Worm (Caenorhabditis elegans): ENCODE data around the gene C29F9.12.
A peak's percentile ranks its signal among the peaks of the same experiment; 100 is the strongest.

The C29F9.12 gene

ce11 chrIII:154168-154567, 32.3 kb upstream of the C29F9.12 start (continued):
- TF ChIP-seq ceh-20 (GFP tag; IDR thresholded peaks at IDR 0.05), result peak; percentile 64; the same call in 1 of the 2 replicates
- no peak for TF ChIP-seq lir-3 (tag; optimal IDR thresholded peaks at IDR 0.05)
- peak; percentile 100 for TF ChIP-seq nhr-41 (GFP tag; IDR thresholded peaks at IDR 0.05)
- TF ChIP-seq ZK337.2 (GFP tag; IDR thresholded peaks at IDR 0.05), result no peak
- peak; percentile 92 for TF ChIP-seq hlh-11 (tag; optimal IDR thresholded peaks at IDR 0.05)
- no peak for TF ChIP-seq daf-8 (GFP tag; IDR thresholded peaks at IDR 0.05)
- TF ChIP-seq duxl-1 (tag; optimal IDR thresholded peaks at IDR 0.05; ENCODE audit: poor library complexity), result no peak
- no peak for TF ChIP-seq sdz-12 (GFP tag; optimal IDR thresholded peaks at IDR 0.05)
- TF ChIP-seq egl-43 (GFP tag; IDR thresholded peaks at IDR 0.05), result no peak
- TF ChIP-seq ctbp-1 (GFP tag; IDR thresholded peaks at IDR 0.05), result no peak
- TF ChIP-seq F26F4.8 (GFP tag; conservative IDR thresholded peaks at IDR 0.05), result no peak
- peak; percentile 86 for TF ChIP-seq cey-2 (tag; optimal IDR thresholded peaks at IDR 0.05; ENCODE audit: borderline replicate concordance, insufficient read depth)
- TF ChIP-seq lsy-2 (tag; optimal IDR thresholded peaks at IDR 0.05), result no peak
- TF ChIP-seq unc-130 (GFP tag; optimal IDR thresholded peaks at IDR 0.05), result no peak
- TF ChIP-seq F10B5.3 (tag; optimal IDR thresholded peaks at IDR 0.05), result no peak
- TF ChIP-seq dmd-6 (GFP tag; IDR thresholded peaks at IDR 0.05), result peak; percentile 98
- no peak for TF ChIP-seq ZK546.5 (tag; optimal IDR thresholded peaks at IDR 0.05)
- no peak for TF ChIP-seq mxl-3 (GFP tag; optimal IDR thresholded peaks at IDR 0.05)
- no peak for TF ChIP-seq T20F7.1 (GFP tag; optimal IDR thresholded peaks at IDR 0.05)
- TF ChIP-seq Y75B8A.6 (GFP tag; IDR thresholded peaks at IDR 0.05), result no peak
- no peak for TF ChIP-seq nhr-237 (tag; optimal IDR thresholded peaks at IDR 0.05)
- TF ChIP-seq lin-38 (GFP tag; IDR thresholded peaks at IDR 0.05), result no peak
- TF ChIP-seq zfp-2 (tag; optimal IDR thresholded peaks at IDR 0.05), result no peak
- TF ChIP-seq daf-16 (GFP tag; optimal IDR thresholded peaks at IDR 0.05), result peak in 1 of 2 experiments; percentile 49
- TF ChIP-seq daf-16 (tag; optimal IDR thresholded peaks at IDR 0.05), result peak; percentile 86
- no peak for TF ChIP-seq zfp-3 (GFP tag; conservative IDR thresholded peaks at IDR 0.05)
- peak; percentile 96 for TF ChIP-seq lin-1 (GFP tag; IDR thresholded peaks at IDR 0.05)
- TF ChIP-seq pqm-1 (tag; optimal IDR thresholded peaks at IDR 0.05), result peak; percentile 100
- no peak for TF ChIP-seq zip-11 (GFP tag; IDR thresholded peaks at IDR 0.05)
- TF ChIP-seq nhr-28 (tag; optimal IDR thresholded peaks at IDR 0.05), result peak; percentile 99
- peak; percentile 95 for TF ChIP-seq dve-1 (tag; optimal IDR thresholded peaks at IDR 0.05; ENCODE audit: insufficient read depth)
- no peak for TF ChIP-seq ceh-28 (tag; optimal IDR thresholded peaks at IDR 0.05)
- no peak for TF ChIP-seq zag-1 (tag; optimal IDR thresholded peaks at IDR 0.05)
- TF ChIP-seq madf-9 (GFP tag; conservative IDR thresholded peaks at IDR 0.05), result no peak
- no peak for TF ChIP-seq ceh-82 (tag; optimal IDR thresholded peaks at IDR 0.05)
- no peak for TF ChIP-seq nhr-102 (tag; optimal IDR thresholded peaks at IDR 0.05)
- no peak for TF ChIP-seq tag-97 (GFP tag; IDR thresholded peaks at IDR 0.05)
- no peak for TF ChIP-seq nhr-10 (tag; optimal IDR thresholded peaks at IDR 0.05)
- TF ChIP-seq jun-1 (tag; optimal IDR thresholded peaks at IDR 0.05), result peak; percentile 52
- no peak for TF ChIP-seq hlh-30 (tag; optimal IDR thresholded peaks at IDR 0.05; ENCODE audit: insufficient read depth)
- TF ChIP-seq pha-4 (GFP tag; IDR thresholded peaks at IDR 0.05), result no peak
- no peak for TF ChIP-seq pha-4 (tag; optimal IDR thresholded peaks at IDR 0.05)
- no peak for TF ChIP-seq nhr-42 (GFP tag; IDR thresholded peaks at IDR 0.05)
- no peak for TF ChIP-seq ama-1 (optimal IDR thresholded peaks at IDR 0.05)
- TF ChIP-seq mes-2 (tag; optimal IDR thresholded peaks at IDR 0.05; ENCODE audit: poor library complexity, severe bottlenecking), result no peak
- no peak for TF ChIP-seq unc-62 (GFP tag; optimal IDR thresholded peaks at IDR 0.05 in 1 of 2)
- TF ChIP-seq unc-62 (tag; optimal IDR thresholded peaks at IDR 0.05), result no peak
- no peak for TF ChIP-seq R02D3.7 (tag; optimal IDR thresholded peaks at IDR 0.05)
- no peak for TF ChIP-seq nhr-25 (tag; optimal IDR thresholded peaks at IDR 0.05; ENCODE audit: borderline replicate concordance, insufficient read depth)
- TF ChIP-seq saeg-2 (GFP tag; IDR thresholded peaks at IDR 0.05), result no peak
- peak; percentile 83 for TF ChIP-seq nhr-6 (tag; optimal IDR thresholded peaks at IDR 0.05)
- no peak for TF ChIP-seq spr-3 (GFP tag; optimal IDR thresholded peaks at IDR 0.05)

Data from whole organism, L4 larva.